Worm (Caenorhabditis elegans) whole organism, young adult: ENCODE measurements around the gene C49C8.2.

Source experiments
- B0336.3 ChIP-seq: fragments of 200-800 bp; sonication (Bioruptor generic); IDR thresholded peaks from 2 replicates; pipeline ENCODE4 v1.3.6; 2022; ENCODE audit warnings: missing genetic modification characterization, missing compliant biosample characterization
- C06A6.2 ChIP-seq: fragments of 200-800 bp; sonication (Bioruptor generic); conservative IDR thresholded peaks from 2 replicates; pipeline ENCODE4 v1.3.6; 2022; ENCODE audit warnings: missing genetic modification characterization, missing compliant biosample characterization
- F23B12.7 ChIP-seq: sonication (generic microtip); optimal IDR thresholded peaks from 2 replicates; lab custom pipeline; 2017; ENCODE audit warnings: missing genetic modification characterization, mild to moderate bottlenecking, missing compliant biosample characterization, antibody characterized with exemption, moderate library complexity; ENCODE audit not compliant: insufficient read depth
- F39B2.1 ChIP-seq: fragments of 200-800 bp; sonication (Bioruptor generic); IDR thresholded peaks from 2 replicates; pipeline ENCODE4 v1.3.6; 2022; ENCODE audit warnings: missing genetic modification reagents, missing genetic modification characterization, missing compliant biosample characterization
- F49E8.2 ChIP-seq: sonication (generic microtip); optimal IDR thresholded peaks from 3 replicates; lab custom pipeline; 2017; ENCODE audit warnings: missing genetic modification characterization, mild to moderate bottlenecking, missing compliant biosample characterization, antibody characterized with exemption, moderate library complexity; ENCODE audit not compliant: insufficient read depth
- F55B11.4 ChIP-seq: sonication (generic microtip); optimal IDR thresholded peaks from 2 replicates; lab custom pipeline; 2016; ENCODE audit warnings: missing compliant biosample characterization, missing genetic modification characterization, borderline replicate concordance; ENCODE audit not compliant: insufficient read depth
- F57C9.4 ChIP-seq: sonication (generic microtip); optimal IDR thresholded peaks from 2 replicates; lab custom pipeline; 2017; ENCODE audit warnings: mild to moderate bottlenecking, missing genetic modification characterization, missing compliant biosample characterization
- Y53G8AR.9 ChIP-seq: fragments of 200-800 bp; sonication (Bioruptor generic); conservative IDR thresholded peaks from 2 replicates; pipeline ENCODE4 v1.3.6; 2022; ENCODE audit warnings: missing genetic modification reagents, missing genetic modification characterization, missing compliant biosample characterization
- Y95B8A.8 ChIP-seq: fragments of 200-800 bp; sonication (Bioruptor generic); IDR thresholded peaks from 2 replicates; pipeline ENCODE4 v1.3.6; 2022; ENCODE audit warnings: missing genetic modification reagents, missing genetic modification characterization, missing compliant biosample characterization
- ama-1 ChIP-seq, 3 experiments: fragments of 150-350 bp in 1 of 3; sonication (generic microtip) in 2 of 3; optimal IDR thresholded peaks; 2 replicates each; lab custom pipeline; 2014 to 2018; ENCODE audit warnings: missing biosample characterization in 2 of 3, missing genetic modification characterization in 2 of 3, missing genetic modification reagents in 2 of 3
- aptf-2 ChIP-seq: fragments of 200-800 bp; sonication (Bioruptor generic); conservative IDR thresholded peaks from 2 replicates; pipeline ENCODE4 v1.3.6; 2022; ENCODE audit warnings: missing genetic modification reagents, missing genetic modification characterization, missing compliant biosample characterization
- aptf-3 ChIP-seq: fragments of 200-800 bp; sonication (Bioruptor generic); IDR thresholded peaks from 2 replicates; pipeline ENCODE4 v1.3.6; 2022; ENCODE audit warnings: missing genetic modification characterization, missing compliant biosample characterization
- atf-7 ChIP-seq: sonication (generic microtip); optimal IDR thresholded peaks from 2 replicates; lab custom pipeline; 2017; ENCODE audit warnings: mild to moderate bottlenecking, missing genetic modification characterization, missing compliant biosample characterization
- athp-1 ChIP-seq: sonication (generic microtip); optimal IDR thresholded peaks from 2 replicates; lab custom pipeline; 2017; ENCODE audit warnings: mild to moderate bottlenecking, missing genetic modification characterization, missing compliant biosample characterization
- attf-3 ChIP-seq: fragments of 200-800 bp; sonication (Bioruptor generic); conservative IDR thresholded peaks from 2 replicates; pipeline ENCODE4 v1.3.6; 2022; ENCODE audit warnings: missing genetic modification reagents, missing genetic modification characterization, missing compliant biosample characterization
- cebp-1 ChIP-seq, 2 experiments: fragments of 200-800 bp in 1 of 2; sonication (Bioruptor generic) in 1 of 2; sonication (generic microtip) in 1 of 2; IDR thresholded peaks in 1 of 2; optimal IDR thresholded peaks in 1 of 2; 2 replicates each; pipeline versions ENCODE4 v1.3.6 to Lab custom; 2017 to 2022; ENCODE audit warnings: missing compliant biosample characterization in 2 of 2, missing genetic modification characterization in 2 of 2, mild to moderate bottlenecking in 1 of 2, missing genetic modification reagents in 1 of 2, moderate library complexity in 1 of 2
- cebp-2 ChIP-seq: fragments of 200-800 bp; sonication (Bioruptor generic); IDR thresholded peaks from 2 replicates; pipeline ENCODE4 v1.3.6; 2022; ENCODE audit warnings: missing genetic modification characterization, missing compliant biosample characterization
- ceh-58 ChIP-seq: fragments of 200-800 bp; sonication (Bioruptor generic); IDR thresholded peaks from 2 replicates; pipeline ENCODE4 v1.3.6; 2022; ENCODE audit warnings: missing genetic modification characterization, missing compliant biosample characterization
- ceh-91 ChIP-seq: fragments of 200-800 bp; sonication (Bioruptor generic); IDR thresholded peaks from 2 replicates; pipeline ENCODE4 v1.3.6; 2022; ENCODE audit warnings: missing genetic modification reagents, missing genetic modification characterization, missing compliant biosample characterization
- dpff-1 ChIP-seq: sonication (generic microtip); optimal IDR thresholded peaks from 2 replicates; lab custom pipeline; 2017; ENCODE audit warnings: mild to moderate bottlenecking, missing genetic modification characterization, missing compliant biosample characterization
- efl-1 ChIP-seq: fragments of 150-350 bp; optimal IDR thresholded peaks from 2 replicates; lab custom pipeline; 2014; ENCODE audit warnings: missing biosample characterization, missing genetic modification reagents, missing genetic modification characterization
- fkh-3 ChIP-seq: sonication (generic microtip); optimal IDR thresholded peaks from 2 replicates; lab custom pipeline; 2016; ENCODE audit warnings: mild to moderate bottlenecking, missing genetic modification characterization, missing compliant biosample characterization
- hlh-26 ChIP-seq: fragments of 200-800 bp; sonication (Bioruptor generic); conservative IDR thresholded peaks from 2 replicates; pipeline ENCODE4 v1.3.6; 2022; ENCODE audit warnings: missing genetic modification reagents, missing genetic modification characterization, missing compliant biosample characterization
- hrde-1 ChIP-seq: sonication (generic microtip); optimal IDR thresholded peaks from 2 replicates; lab custom pipeline; 2016; ENCODE audit warnings: missing genetic modification characterization, mild to moderate bottlenecking, missing compliant biosample characterization, moderate library complexity, missing genotype, missing genetic modification reagents, borderline replicate concordance
- hsf-1 ChIP-seq: fragments of 200-800 bp; sonication (Bioruptor generic); IDR thresholded peaks from 2 replicates; pipeline ENCODE4 v1.3.6; 2022; ENCODE audit warnings: missing genetic modification reagents, missing genetic modification characterization, missing compliant biosample characterization
- lin-26 ChIP-seq: fragments of 200-800 bp; sonication (Bioruptor generic); IDR thresholded peaks from 2 replicates; pipeline ENCODE4 v1.3.6; 2022; ENCODE audit warnings: missing genetic modification reagents, missing genetic modification characterization, missing compliant biosample characterization
- lin-54 ChIP-seq: fragments of 200-800 bp; sonication (Bioruptor generic); optimal IDR thresholded peaks from 2 replicates; lab custom pipeline; 2018; ENCODE audit warnings: mild to moderate bottlenecking, missing genetic modification characterization, missing compliant biosample characterization
- madf-3 ChIP-seq: fragments of 200-800 bp; sonication (Bioruptor generic); IDR thresholded peaks from 2 replicates; pipeline ENCODE4 v1.3.6; 2022; ENCODE audit warnings: missing genetic modification reagents, missing genetic modification characterization, missing compliant biosample characterization
- madf-6 ChIP-seq: fragments of 200-800 bp; sonication (Bioruptor generic); IDR thresholded peaks from 2 replicates; pipeline ENCODE4 v1.3.6; 2022; ENCODE audit warnings: missing genetic modification reagents, missing genetic modification characterization, missing compliant biosample characterization
- madf-8 ChIP-seq: fragments of 200-800 bp; sonication (Bioruptor generic); conservative IDR thresholded peaks from 2 replicates; pipeline ENCODE4 v1.3.6; 2022; ENCODE audit warnings: missing genetic modification reagents, missing genetic modification characterization, missing compliant biosample characterization
- mel-28 ChIP-seq: sonication (generic microtip); optimal IDR thresholded peaks from 2 replicates; lab custom pipeline; 2016; ENCODE audit warnings: borderline replicate concordance, mild to moderate bottlenecking, missing genetic modification characterization, missing compliant biosample characterization
- nhr-179 ChIP-seq: sonication (generic microtip); optimal IDR thresholded peaks from 2 replicates; lab custom pipeline; 2016; ENCODE audit warnings: mild to moderate bottlenecking, missing genetic modification characterization, missing compliant biosample characterization
- nhr-27 ChIP-seq: fragments of 200-800 bp; sonication (Bioruptor generic); optimal IDR thresholded peaks from 2 replicates; lab custom pipeline; 2018; ENCODE audit warnings: mild to moderate bottlenecking, missing genetic modification characterization, moderate library complexity, missing compliant biosample characterization
- rcor-1 ChIP-seq: fragments of 200-800 bp; sonication (Bioruptor generic); IDR thresholded peaks from 2 replicates; pipeline ENCODE4 v1.3.6; 2022; ENCODE audit warnings: missing genetic modification reagents, missing genetic modification characterization, missing compliant biosample characterization
- rec-8 ChIP-seq, 2 experiments: sonication (generic microtip); optimal IDR thresholded peaks; 2 replicates each; lab custom pipeline; 2016; ENCODE audit warnings: mild to moderate bottlenecking in 2 of 2, missing genetic modification characterization in 2 of 2, missing genetic modification reagents in 2 of 2, missing genotype in 2 of 2, missing biosample characterization in 1 of 2, missing compliant biosample characterization in 1 of 2, moderate library complexity in 1 of 2
- repo-1 ChIP-seq: sonication (generic microtip); optimal IDR thresholded peaks from 2 replicates; lab custom pipeline; 2017; ENCODE audit warnings: mild to moderate bottlenecking, missing genetic modification characterization, missing compliant biosample characterization
- rpc-1 ChIP-seq, 2 experiments: fragments of 150-350 bp in 1 of 2; sonication (generic microtip) in 1 of 2; optimal IDR thresholded peaks; 2 replicates each; lab custom pipeline; 2014 to 2018; ENCODE audit warnings: missing biosample characterization in 1 of 2, missing genetic modification characterization in 1 of 2, missing genetic modification reagents in 1 of 2, missing genotype in 1 of 2
- snpc-4 ChIP-seq, 5 experiments: fragments of 150-350 bp in 1 of 5; sonication (generic microtip) in 4 of 5; optimal IDR thresholded peaks; 2 replicates each; lab custom pipeline; 2014 to 2018; ENCODE audit warnings: missing genetic modification characterization in 5 of 5, missing biosample characterization in 3 of 5, antibody characterized with exemption in 2 of 5, mild to moderate bottlenecking in 2 of 5, missing compliant biosample characterization in 2 of 5, missing genotype in 2 of 5, moderate library complexity in 2 of 5, missing genetic modification reagents in 1 of 5
- unc-62 ChIP-seq: fragments of 150-350 bp; optimal IDR thresholded peaks from 2 replicates; lab custom pipeline; 2014; ENCODE audit warnings: missing biosample characterization, missing genetic modification reagents, missing genetic modification characterization
- zfh-2 ChIP-seq: fragments of 200-800 bp; sonication (Bioruptor generic); conservative IDR thresholded peaks from 2 replicates; pipeline ENCODE4 v1.3.6; 2022; ENCODE audit warnings: missing genetic modification reagents, missing genetic modification characterization, missing compliant biosample characterization

C49C8.2 gene

ce11 chrIV:8677303-8677702, 26.4 kb downstream of the C49C8.2 start, which contains the start of gene F08B4.8:
F08B4.8 (plus strand) TSS chrIV:8677603.
- TF ChIP-seq lin-54 (GFP tag; lab: Kevin White, UChicago), result no peak
- TF ChIP-seq ceh-58 (GFP tag; lab: Robert Waterston, UW), result no peak
- TF ChIP-seq rpc-1 (optimal IDR thresholded peaks at IDR 0.05; lab: Kevin White, UChicago), result no peak
- no peak for TF ChIP-seq rpc-1 (tag; optimal IDR thresholded peaks at IDR 0.05; lab: Kevin White, UChicago)
- TF ChIP-seq aptf-2, result no peak
- no peak for TF ChIP-seq cebp-2
- TF ChIP-seq efl-1 (GFP tag; lab: Kevin White, UChicago), result no peak
- TF ChIP-seq hrde-1 (tag; lab: Kevin White, UChicago), result no peak
- TF ChIP-seq, all 124 proteins: peak for 0

ce11 chrIV:8679225-8679624, 28.3 kb downstream of the C49C8.2 start, which contains the start of gene nlp-60:
nlp-60 (minus strand) TSS chrIV:8679325.
- no peak for TF ChIP-seq cebp-1 (GFP tag; IDR thresholded peaks at IDR 0.05; lab: Robert Waterston, UW)
- TF ChIP-seq cebp-1 (tag; optimal IDR thresholded peaks at IDR 0.05; lab: Kevin White, UChicago), result no peak
- no peak for TF ChIP-seq atf-7 (tag; lab: Kevin White, UChicago)
- TF ChIP-seq repo-1 (tag; lab: Kevin White, UChicago), result no peak
- TF ChIP-seq attf-3 (GFP tag; lab: Robert Waterston, UW), result no peak
- TF ChIP-seq unc-62, result no peak
- no peak for TF ChIP-seq efl-1 (GFP tag; lab: Kevin White, UChicago)
- no peak for TF ChIP-seq zfh-2 (GFP tag; lab: Robert Waterston, UW)
- TF ChIP-seq madf-6 (GFP tag; lab: Robert Waterston, UW), result no peak
- no peak for TF ChIP-seq Y95B8A.8 (GFP tag; lab: Robert Waterston, UW)
- no peak for TF ChIP-seq dpff-1 (tag; lab: Kevin White, UChicago)
- no peak for TF ChIP-seq F39B2.1 (GFP tag; lab: Robert Waterston, UW)
- no peak for TF ChIP-seq mel-28 (tag; lab: Kevin White, UChicago)
- TF ChIP-seq F55B11.4, result no peak
- no peak for TF ChIP-seq nhr-179
- TF ChIP-seq madf-3 (GFP tag; lab: Robert Waterston, UW), result no peak
- TF ChIP-seq hlh-26 (GFP tag; lab: Robert Waterston, UW), result no peak
- no peak for TF ChIP-seq athp-1 (tag; lab: Kevin White, UChicago)

ce11 chrIV:8686510-8686909, 35.6 kb downstream of the C49C8.2 start, which contains the start of gene pole-2:
pole-2 (minus strand) TSS chrIV:8686610.
- no peak for TF ChIP-seq lin-26 (GFP tag; lab: Robert Waterston, UW)
- no peak for TF ChIP-seq F57C9.4 (tag; lab: Kevin White, UChicago)
- TF ChIP-seq ama-1 (optimal IDR thresholded peaks at IDR 0.05; lab: Kevin White, UChicago), result no peak
- peak in 1 of 2 experiments; percentile 60 for TF ChIP-seq ama-1 (GFP tag; optimal IDR thresholded peaks at IDR 0.05; lab: Kevin White, UChicago)
- TF ChIP-seq F23B12.7 (tag; lab: Kevin White, UChicago), result no peak
- no peak for TF ChIP-seq hrde-1 (tag; lab: Kevin White, UChicago)
- TF ChIP-seq cebp-2, result no peak
- TF ChIP-seq repo-1 (tag; lab: Kevin White, UChicago), result no peak
- 0 out of 2 replicates have a peak, but pooled peaks have one; percentile 40 for TF ChIP-seq Y53G8AR.9 (GFP tag; lab: Robert Waterston, UW)
- no peak for TF ChIP-seq madf-8 (GFP tag; lab: Robert Waterston, UW)
- no peak for TF ChIP-seq B0336.3 (GFP tag; lab: Robert Waterston, UW)
- no peak for TF ChIP-seq rcor-1 (GFP tag; lab: Robert Waterston, UW)
- TF ChIP-seq snpc-4 (GFP tag; optimal IDR thresholded peaks at IDR 0.05; lab: Kevin White, UChicago), result no peak
- peak in 1 of 4 experiments; percentile 14 for TF ChIP-seq snpc-4 (tag; optimal IDR thresholded peaks at IDR 0.05; lab: Kevin White, UChicago)
- TF ChIP-seq nhr-27, result no peak
- TF ChIP-seq rec-8 (tag; optimal IDR thresholded peaks at IDR 0.05; lab: Kevin White, UChicago), result no peak
- TF ChIP-seq lin-54 (GFP tag; lab: Kevin White, UChicago), result no peak
- peak; percentile 3 for TF ChIP-seq F49E8.2
- no peak for TF ChIP-seq C06A6.2 (GFP tag; lab: Robert Waterston, UW)
- peak; percentile 16; the same call in 1 of the 2 replicates for TF ChIP-seq hsf-1 (GFP tag; lab: Robert Waterston, UW)
- TF ChIP-seq fkh-3, result no peak
- TF ChIP-seq aptf-3 (GFP tag; lab: Robert Waterston, UW), result no peak
- TF ChIP-seq athp-1 (tag; lab: Kevin White, UChicago), result no peak
- no peak for TF ChIP-seq ceh-91
- TF ChIP-seq, all 124 proteins: peak for 5
